Fruit fly (Drosophila melanogaster) whole organism, embryonic: ENCODE results near the gene Eaat2.
A peak's percentile ranks its signal among the peaks of the same experiment; 100 is the strongest.

Experiments
- Ada2b ChIP-seq: fragments of 200-800 bp; sonication (Bioruptor generic); IDR thresholded peaks from 2 replicates; pipeline ENCODE4 v1.3.6; 2022; ENCODE audit warnings: missing biosample characterization, missing genetic modification characterization
- BtbVII ChIP-seq: fragments of 200-800 bp; sonication (Bioruptor generic); optimal IDR thresholded peaks from 3 replicates; lab custom pipeline; 2017; ENCODE audit warnings: missing biosample characterization, mild to moderate bottlenecking, missing genetic modification characterization
- CG10565 ChIP-seq: fragments of 200-800 bp; sonication (Bioruptor generic); optimal IDR thresholded peaks from 3 replicates; lab custom pipeline; 2016; ENCODE audit warnings: missing biosample characterization, mild to moderate bottlenecking, missing genetic modification characterization
- CG11085 ChIP-seq: fragments of 200-800 bp; sonication (Bioruptor generic); IDR thresholded peaks from 2 replicates; pipeline ENCODE4 v1.3.6; 2022; ENCODE audit warnings: missing biosample characterization, missing genetic modification characterization
- CG11247 ChIP-seq: fragments of 200-800 bp; sonication (Bioruptor generic); IDR thresholded peaks from 2 replicates; pipeline ENCODE4 v1.3.6; 2022; ENCODE audit warnings: missing biosample characterization, missing genetic modification characterization
- CG11504 ChIP-seq: fragments of 200-800 bp; sonication (Bioruptor generic); optimal IDR thresholded peaks from 3 replicates; lab custom pipeline; 2019; ENCODE audit warnings: missing biosample characterization, mild to moderate bottlenecking, missing genetic modification characterization, moderate library complexity
- CG12071 ChIP-seq: fragments of 200-800 bp; sonication (Bioruptor generic); optimal IDR thresholded peaks from 3 replicates; lab custom pipeline; 2018; ENCODE audit warnings: missing biosample characterization, mild to moderate bottlenecking, missing genetic modification characterization
- CG12219 ChIP-seq: fragments of 200-800 bp; sonication (Bioruptor generic); optimal IDR thresholded peaks from 3 replicates; lab custom pipeline; 2018; ENCODE audit warnings: missing biosample characterization, mild to moderate bottlenecking, missing genetic modification characterization
- CG1602 ChIP-seq: fragments of 200-800 bp; sonication (Bioruptor generic); optimal IDR thresholded peaks from 3 replicates; lab custom pipeline; 2016; ENCODE audit warnings: missing biosample characterization, missing genetic modification characterization
- CG17328 ChIP-seq: fragments of 200-800 bp; sonication (Bioruptor generic); IDR thresholded peaks from 2 replicates; pipeline ENCODE4 v1.3.6; 2022; ENCODE audit warnings: missing biosample characterization, missing genetic modification characterization
- CG17361 ChIP-seq: fragments of 200-800 bp; sonication (Bioruptor generic); IDR thresholded peaks from 3 replicates; pipeline ENCODE4 v1.3.6; 2022; ENCODE audit warnings: missing biosample characterization, missing genetic modification characterization
- CG17802 ChIP-seq: fragments of 200-800 bp; sonication (Bioruptor generic); optimal IDR thresholded peaks from 2 replicates; lab custom pipeline; 2018; ENCODE audit warnings: missing biosample characterization, mild to moderate bottlenecking, missing genetic modification characterization, moderate library complexity
- CG1792 ChIP-seq: fragments of 200-800 bp; sonication (Bioruptor generic); optimal IDR thresholded peaks from 2 replicates; lab custom pipeline; 2016; ENCODE audit warnings: missing biosample characterization, missing genetic modification characterization
- CG18599 ChIP-seq: fragments of 200-800 bp; sonication (Bioruptor generic); optimal IDR thresholded peaks from 3 replicates; lab custom pipeline; 2017; ENCODE audit warnings: missing biosample characterization, missing genetic modification characterization, mild to moderate bottlenecking, moderate library complexity, missing genetic modification reagents
- CG18619 ChIP-seq: fragments of 200-800 bp; sonication (Bioruptor generic); optimal IDR thresholded peaks from 3 replicates; lab custom pipeline; 2017; ENCODE audit warnings: missing biosample characterization, mild to moderate bottlenecking, missing genetic modification characterization
- CG33213 ChIP-seq: fragments of 200-800 bp; sonication (Bioruptor generic); optimal IDR thresholded peaks from 3 replicates; lab custom pipeline; 2016; ENCODE audit warnings: missing biosample characterization, missing genetic modification characterization
- CG33557 ChIP-seq: fragments of 200-800 bp; sonication (Bioruptor generic); optimal IDR thresholded peaks from 2 replicates; lab custom pipeline; 2019; ENCODE audit warnings: missing biosample characterization, mild to moderate bottlenecking, missing genetic modification characterization, moderate library complexity
- CG4328 ChIP-seq: fragments of 200-800 bp; sonication (Bioruptor generic); optimal IDR thresholded peaks from 3 replicates; lab custom pipeline; 2017; ENCODE audit warnings: missing biosample characterization, missing genetic modification reagents, missing genetic modification characterization
- CG4404 ChIP-seq: fragments of 200-800 bp; sonication (Bioruptor generic); IDR thresholded peaks from 2 replicates; pipeline ENCODE4 v1.3.6; 2022; ENCODE audit warnings: missing biosample characterization, missing genetic modification characterization
- CG6254 ChIP-seq: fragments of 200-800 bp; sonication (Bioruptor generic); optimal IDR thresholded peaks from 3 replicates; lab custom pipeline; 2017; ENCODE audit warnings: mild to moderate bottlenecking, missing biosample characterization, missing genetic modification reagents, missing genetic modification characterization
- CG6854 ChIP-seq: fragments of 200-800 bp; sonication (Bioruptor generic); optimal IDR thresholded peaks from 3 replicates; lab custom pipeline; 2017; ENCODE audit warnings: missing biosample characterization, mild to moderate bottlenecking, missing genetic modification characterization
- CG7928 ChIP-seq: fragments of 200-800 bp; sonication (Bioruptor generic); optimal IDR thresholded peaks from 2 replicates; lab custom pipeline; 2017; ENCODE audit warnings: missing biosample characterization, mild to moderate bottlenecking, missing genetic modification characterization
- CTCF ChIP-seq: fragments of 200-800 bp; sonication (Bioruptor generic); optimal IDR thresholded peaks from 2 replicates; lab custom pipeline; 2017; ENCODE audit warnings: missing biosample characterization, mild to moderate bottlenecking, missing genetic modification characterization, moderate library complexity
- Dek ChIP-seq: fragments of 200-800 bp; sonication (Bioruptor generic); optimal IDR thresholded peaks from 3 replicates; lab custom pipeline; 2019; ENCODE audit warnings: missing biosample characterization, mild to moderate bottlenecking, missing genetic modification characterization, moderate library complexity
- Ets97D ChIP-seq: fragments of 200-800 bp; sonication (Bioruptor generic); optimal IDR thresholded peaks from 3 replicates; lab custom pipeline; 2016; ENCODE audit warnings: missing biosample characterization, missing genetic modification characterization
- HLH4C ChIP-seq: fragments of 200-800 bp; sonication (Bioruptor generic); IDR thresholded peaks from 3 replicates; pipeline ENCODE4 v1.3.6; 2022; ENCODE audit warnings: missing biosample characterization, missing genetic modification characterization; ENCODE audit not compliant: partially characterized antibody
- Hsf ChIP-seq: fragments of 200-800 bp; sonication (Bioruptor generic); optimal IDR thresholded peaks from 3 replicates; lab custom pipeline; 2016; ENCODE audit warnings: missing biosample characterization, missing genetic modification characterization
- Lim3 ChIP-seq: fragments of 200-800 bp; sonication (Bioruptor generic); IDR thresholded peaks from 2 replicates; pipeline ENCODE4 v1.3.6; 2022; ENCODE audit warnings: missing biosample characterization, missing genetic modification characterization
- MBD-R2 ChIP-seq: fragments of 200-800 bp; sonication (Bioruptor generic); IDR thresholded peaks from 2 replicates; pipeline ENCODE4 v1.3.6; 2022; ENCODE audit warnings: missing biosample characterization, missing genetic modification characterization
- Meics ChIP-seq: fragments of 200-800 bp; sonication (Bioruptor generic); optimal IDR thresholded peaks from 2 replicates; lab custom pipeline; 2017; ENCODE audit warnings: missing biosample characterization, mild to moderate bottlenecking, missing genetic modification characterization
- Scr ChIP-seq: fragments of 200-800 bp; sonication (Bioruptor generic); IDR thresholded peaks from 2 replicates; pipeline ENCODE4 v1.3.6; 2022; ENCODE audit warnings: missing biosample characterization, missing genetic modification characterization; ENCODE audit not compliant: partially characterized antibody
- Sry-δ ChIP-seq: fragments of 200-800 bp; sonication (Bioruptor generic); optimal IDR thresholded peaks from 2 replicates; lab custom pipeline; 2016; ENCODE audit warnings: missing biosample characterization, missing genetic modification characterization
- Xbp1 ChIP-seq: fragments of 200-800 bp; sonication (Bioruptor generic); optimal IDR thresholded peaks from 3 replicates; lab custom pipeline; 2016; ENCODE audit warnings: missing biosample characterization, mild to moderate bottlenecking, missing genetic modification characterization
- abd-A ChIP-seq: fragments of 200-800 bp; sonication (Bioruptor generic); optimal IDR thresholded peaks from 3 replicates; lab custom pipeline; 2019; ENCODE audit warnings: missing biosample characterization, mild to moderate bottlenecking, missing genetic modification characterization, moderate library complexity
- amos ChIP-seq: fragments of 200-800 bp; sonication (Bioruptor generic); IDR thresholded peaks from 2 replicates; pipeline ENCODE4 v1.3.6; 2022; ENCODE audit warnings: missing biosample characterization, missing genetic modification characterization; ENCODE audit not compliant: partially characterized antibody
- ara ChIP-seq: fragments of 200-800 bp; sonication (Bioruptor generic); IDR thresholded peaks from 2 replicates; pipeline ENCODE4 v1.3.6; 2022; ENCODE audit warnings: missing biosample characterization, missing genetic modification characterization
- chm ChIP-seq: fragments of 200-800 bp; sonication (Bioruptor generic); IDR thresholded peaks from 2 replicates; pipeline ENCODE4 v1.3.6; 2022; ENCODE audit warnings: missing biosample characterization, missing genetic modification characterization
- disco-r ChIP-seq: fragments of 200-800 bp; sonication (Bioruptor generic); optimal IDR thresholded peaks from 2 replicates; lab custom pipeline; 2016; ENCODE audit warnings: missing biosample characterization, missing genetic modification characterization
- fru ChIP-seq: fragments of >200 bp; optimal IDR thresholded peaks from 2 replicates; lab custom pipeline; 2017
- ind ChIP-seq: fragments of 200-800 bp; sonication (Bioruptor generic); optimal IDR thresholded peaks from 3 replicates; lab custom pipeline; 2016; ENCODE audit warnings: missing biosample characterization, missing genetic modification characterization
- jigr1 ChIP-seq: fragments of 200-800 bp; sonication (Bioruptor generic); IDR thresholded peaks from 3 replicates; pipeline ENCODE4 v1.3.6; 2022; ENCODE audit warnings: missing biosample characterization, missing genetic modification characterization
- jumu ChIP-seq: fragments of 200-800 bp; sonication (Bioruptor generic); optimal IDR thresholded peaks from 3 replicates; lab custom pipeline; 2016; ENCODE audit warnings: missing biosample characterization, missing genetic modification characterization
- kah ChIP-seq: fragments of 200-800 bp; sonication (Bioruptor generic); optimal IDR thresholded peaks from 2 replicates; lab custom pipeline; 2018; ENCODE audit warnings: missing biosample characterization, mild to moderate bottlenecking, missing genetic modification characterization
- ken ChIP-seq: fragments of 200-800 bp; sonication (Bioruptor generic); IDR thresholded peaks from 3 replicates; pipeline ENCODE4 v1.3.6; 2022; ENCODE audit warnings: missing biosample characterization, missing genetic modification characterization
- lmd ChIP-seq: fragments of 200-800 bp; sonication (Bioruptor generic); IDR thresholded peaks from 2 replicates; pipeline ENCODE4 v1.3.6; 2022; ENCODE audit warnings: missing biosample characterization, missing genetic modification characterization
- maf-S ChIP-seq: fragments of 200-800 bp; sonication (Bioruptor generic); optimal IDR thresholded peaks from 2 replicates; lab custom pipeline; 2016; ENCODE audit warnings: missing biosample characterization, missing genetic modification characterization
- pnt ChIP-seq: fragments of 200-800 bp; sonication (Bioruptor generic); optimal IDR thresholded peaks from 3 replicates; lab custom pipeline; 2016; ENCODE audit warnings: missing biosample characterization, missing genetic modification characterization
- pzg ChIP-seq: fragments of 200-800 bp; sonication (Bioruptor generic); optimal IDR thresholded peaks from 3 replicates; lab custom pipeline; 2018; ENCODE audit warnings: missing biosample characterization, mild to moderate bottlenecking, missing genetic modification characterization, moderate library complexity
- slbo ChIP-seq: fragments of 200-800 bp; sonication (Bioruptor generic); IDR thresholded peaks from 2 replicates; pipeline ENCODE4 v1.3.6; 2022; ENCODE audit warnings: missing biosample characterization, missing genetic modification characterization
- ssp ChIP-seq: fragments of 200-800 bp; sonication (Bioruptor generic); IDR thresholded peaks from 2 replicates; pipeline ENCODE4 v1.3.6; 2022; ENCODE audit warnings: missing biosample characterization, missing genetic modification characterization
- toy ChIP-seq: fragments of 200-800 bp; sonication (Bioruptor generic); IDR thresholded peaks from 2 replicates; pipeline ENCODE4 v1.3.6; 2022; ENCODE audit warnings: missing biosample characterization, missing genetic modification characterization
- yki ChIP-seq: fragments of >200 bp; optimal IDR thresholded peaks from 3 replicates; lab custom pipeline; 2018
- zfh1 ChIP-seq: fragments of 200-800 bp; sonication (Bioruptor generic); IDR thresholded peaks from 3 replicates; pipeline ENCODE4 v1.3.6; 2022; ENCODE audit warnings: missing biosample characterization, missing genetic modification characterization

The Eaat2 gene

dm6 chr2L:745785-746184, 1.6 kb upstream of the Eaat2 start (continued):
- TF ChIP-seq kah (GFP tag; lab: Kevin White, UChicago) (no peak), CG18599 (GFP tag; lab: Kevin White, UChicago) (peak; percentile 22), CG1792 (GFP tag; lab: Kevin White, UChicago) (no peak), lmd (GFP tag; lab: Robert Waterston, UW) (no peak), CG12071 (GFP tag; lab: Kevin White, UChicago) (peak; percentile 35), toy (GFP tag; lab: Robert Waterston, UW) (no peak), amos (GFP tag; lab: Robert Waterston, UW) (no peak), Scr (GFP tag; lab: Robert Waterston, UW) (no peak), CG33557 (GFP tag; lab: Kevin White, UChicago) (no peak), CG17361 (no peak), CG6854 (GFP tag; lab: Kevin White, UChicago) (no peak), zfh1 (GFP tag; lab: Robert Waterston, UW) (no peak), CG6254 (GFP tag; lab: Kevin White, UChicago) (peak; percentile 98), Hsf (GFP tag; lab: Kevin White, UChicago) (no peak), ara (GFP tag; lab: Robert Waterston, UW) (0 out of 2 replicates have a peak, but pooled peaks have one; percentile 53), Xbp1 (GFP tag; lab: Kevin White, UChicago) (no peak), BtbVII (GFP tag; lab: Kevin White, UChicago) (no peak), Meics (peak; percentile 18), CG17328 (GFP tag; lab: Robert Waterston, UW) (no peak), CG1602 (GFP tag; lab: Kevin White, UChicago) (no peak), jigr1 (GFP tag; lab: Robert Waterston, UW) (no peak), disco-r (no peak), CG4328 (GFP tag; lab: Kevin White, UChicago) (no peak), CG11247 (GFP tag; lab: Robert Waterston, UW) (no peak), chm (no peak), Lim3 (GFP tag; lab: Robert Waterston, UW) (no peak), Ada2b (peak; percentile 29; the same call in 1 of the 2 replicates), yki (no peak), slbo (GFP tag; lab: Robert Waterston, UW) (0 out of 2 replicates have a peak, but pooled peaks have one; percentile 15), CG12219 (GFP tag; lab: Kevin White, UChicago) (peak; percentile 21), maf-S (no peak), CG10565 (GFP tag; lab: Kevin White, UChicago) (no peak), ind (no peak), CTCF (GFP tag; lab: Kevin White, UChicago) (peak; percentile 67), CG18619 (GFP tag; lab: Kevin White, UChicago) (no peak), fru (no peak), HLH4C (GFP tag; lab: Robert Waterston, UW) (no peak), jumu (GFP tag; lab: Kevin White, UChicago) (no peak), pnt (no peak), CG17802 (tag; lab: Kevin White, UChicago) (no peak), ken (GFP tag; lab: Robert Waterston, UW) (no peak), abd-A (tag; lab: Kevin White, UChicago) (peak; percentile 40), CG4404 (GFP tag; lab: Robert Waterston, UW) (no peak), CG11085 (no peak), Dek (tag; lab: Kevin White, UChicago) (no peak), MBD-R2 (GFP tag; lab: Robert Waterston, UW) (no peak), CG7928 (GFP tag; lab: Kevin White, UChicago) (no peak), ssp (GFP tag; lab: Robert Waterston, UW) (no peak), Sry-δ (GFP tag; lab: Kevin White, UChicago) (no peak), CG11504 (peak; percentile 19), CG33213 (GFP tag; lab: Kevin White, UChicago) (no peak), pzg (peak; percentile 6), Ets97D (GFP tag; lab: Kevin White, UChicago) (no peak)
